Worm (Caenorhabditis elegans) whole organism, L4 larva: ENCODE data around the gene idpp-5.

Experiments
- F10B5.3 ChIP-seq: sonication (generic microtip); optimal IDR thresholded peaks from 2 replicates; lab custom pipeline; 2016; ENCODE audit warnings: mild to moderate bottlenecking, missing genetic modification characterization, missing compliant biosample characterization
- fkh-10 ChIP-seq: fragments of 150-350 bp; optimal IDR thresholded peaks from 2 replicates; lab custom pipeline; 2014; ENCODE audit warnings: missing biosample characterization, missing genetic modification reagents, missing genetic modification characterization
- lin-15B ChIP-seq: fragments of 150-350 bp; sonication (generic microtip); optimal IDR thresholded peaks from 3 replicates; lab custom pipeline; 2014; ENCODE audit warnings: missing biosample characterization, missing genetic modification characterization
- lsy-2 ChIP-seq, 2 experiments: fragments of 150-350 bp in 1 of 2; sonication (generic microtip) in 1 of 2; optimal IDR thresholded peaks; 2 replicates each; lab custom pipeline; 2014 to 2017; ENCODE audit warnings: missing biosample characterization in 2 of 2, missing genetic modification characterization in 2 of 2
- nhr-237 ChIP-seq: sonication (generic microtip); optimal IDR thresholded peaks from 2 replicates; lab custom pipeline; 2017; ENCODE audit warnings: missing biosample characterization, missing genetic modification characterization
- nhr-76 ChIP-seq: fragments of 150-350 bp; optimal IDR thresholded peaks from 2 replicates; lab custom pipeline; 2014; ENCODE audit warnings: missing biosample characterization, missing genetic modification characterization
- pha-4 ChIP-seq, 2 experiments: fragments of 150-350 bp in 1 of 2; fragments of 200-800 bp in 1 of 2; sonication (Bioruptor generic) in 1 of 2; IDR thresholded peaks in 1 of 2; optimal IDR thresholded peaks in 1 of 2; 2 replicates each; pipeline versions ENCODE4 v1.3.6 to Lab custom; 2014 to 2022; ENCODE audit warnings: missing genetic modification characterization in 2 of 2, missing genetic modification reagents in 2 of 2, missing biosample characterization in 1 of 2, missing compliant biosample characterization in 1 of 2
- php-3 ChIP-seq: fragments of 200-800 bp; sonication (Bioruptor generic); IDR thresholded peaks from 2 replicates; pipeline ENCODE4 v1.3.6; 2022; ENCODE audit warnings: missing genetic modification reagents, missing genetic modification characterization, missing compliant biosample characterization
- pqm-1 ChIP-seq: sonication (generic microtip); optimal IDR thresholded peaks from 2 replicates; lab custom pipeline; 2017; ENCODE audit warnings: missing biosample characterization, missing genetic modification characterization
- saeg-2 ChIP-seq: fragments of 200-800 bp; sonication (Bioruptor generic); IDR thresholded peaks from 2 replicates; pipeline ENCODE4 v1.3.6; 2022; ENCODE audit warnings: missing genetic modification reagents, missing genetic modification characterization, missing compliant biosample characterization
- snpc-4 ChIP-seq: fragments of 150-350 bp; optimal IDR thresholded peaks from 2 replicates; lab custom pipeline; 2014; ENCODE audit warnings: missing biosample characterization, missing genetic modification characterization
- unc-62 ChIP-seq, 3 experiments: fragments of 150-350 bp in 1 of 3; sonication (generic microtip); optimal IDR thresholded peaks in 2 of 3; peaks in 1 of 3; 1 replicate in 1 of 3; 2 replicates in 2 of 3; lab custom pipeline; 2014 to 2017; ENCODE audit warnings: missing biosample characterization in 3 of 3, missing genetic modification characterization in 3 of 3, missing genetic modification reagents in 3 of 3, missing genotype in 1 of 3
- ztf-11 ChIP-seq: fragments of 150-350 bp; optimal IDR thresholded peaks from 2 replicates; lab custom pipeline; 2014; ENCODE audit warnings: missing biosample characterization, missing genetic modification characterization

- TF ChIP-seq nhr-76 (no peak), unc-62 (GFP tag; optimal IDR thresholded peaks at IDR 0.05 in 1 of 2; lab: Kevin White, UChicago) (no peak), unc-62 (tag; optimal IDR thresholded peaks at IDR 0.05; lab: Kevin White, UChicago) (no peak), lsy-2 (tag; optimal IDR thresholded peaks at IDR 0.05; lab: Kevin White, UChicago) (peak in 1 of 2 experiments; percentile 30), ztf-11 (no peak), pqm-1 (tag; lab: Kevin White, UChicago) (no peak), fkh-10 (no peak), php-3 (no peak), lin-15B (no peak), saeg-2 (GFP tag; lab: Robert Waterston, UW) (no peak), pha-4 (GFP tag; IDR thresholded peaks at IDR 0.05; lab: Robert Waterston, UW) (no peak), pha-4 (tag; optimal IDR thresholded peaks at IDR 0.05; lab: Kevin White, UChicago) (peak; percentile 43), nhr-237 (tag; lab: Kevin White, UChicago) (no peak), snpc-4 (tag; lab: Kevin White, UChicago) (no peak), F10B5.3 (tag; lab: Kevin White, UChicago) (no peak)
Measured at ce11 chrX:3788483-3788882, 4.1 kb downstream of the idpp-5 start.
